Fruit fly (Drosophila melanogaster): ENCODE measurements around the gene Mst84B.

Gene Mst84B

DNA sequence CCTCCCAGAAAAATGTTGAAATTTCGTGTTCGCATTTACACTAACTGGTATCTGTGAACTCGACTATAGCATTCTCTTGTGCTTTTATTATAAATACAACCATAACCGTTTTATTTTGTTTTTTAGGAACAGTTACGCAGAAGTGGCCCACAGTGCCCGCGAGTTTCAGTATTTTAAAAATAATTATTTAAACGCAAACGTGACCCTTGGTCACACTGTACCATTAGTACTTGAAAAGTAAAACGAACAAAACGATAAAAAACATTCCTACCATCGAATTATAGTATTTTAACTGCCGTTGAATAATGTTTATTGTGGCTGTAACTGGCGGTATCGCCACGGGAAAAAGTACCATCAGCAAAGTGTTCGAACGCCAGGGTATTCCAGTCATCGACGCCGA, 20.0 kb downstream of the Mst84B start, which contains the start of gene Dpck (continued):
- TF ChIP-seq cg (GFP tag; optimal IDR thresholded peaks at IDR 0.05), result no peak
- TF ChIP-seq Dp (GFP tag; optimal IDR thresholded peaks at IDR 0.05), result peak; percentile 47
- TF ChIP-seq tap (tag; optimal IDR thresholded peaks at IDR 0.05), result no peak
- peak; percentile 80 for TF ChIP-seq Med (GFP tag)
- TF ChIP-seq luna (GFP tag; optimal IDR thresholded peaks at IDR 0.05), result no peak
- TF ChIP-seq CG3163 (GFP tag; optimal IDR thresholded peaks at IDR 0.05), result no peak
- TF ChIP-seq CG10979 (tag; optimal IDR thresholded peaks at IDR 0.05), result peak; percentile 23
- peak; percentile 33 for TF ChIP-seq grau (tag; optimal IDR thresholded peaks at IDR 0.05)
- TF ChIP-seq CG10267 (tag; optimal IDR thresholded peaks at IDR 0.05), result peak; percentile 48
- no peak for TF ChIP-seq Opbp (GFP tag; IDR thresholded peaks at IDR 0.05; ENCODE audit: partially characterized antibody)
- TF ChIP-seq ci (GFP tag; IDR thresholded peaks at IDR 0.05), result no peak
- TF ChIP-seq jing (GFP tag; optimal IDR thresholded peaks at IDR 0.05), result no peak
- peak; percentile 17 for TF ChIP-seq CG13894 (tag; optimal IDR thresholded peaks at IDR 0.05)
- TF ChIP-seq Ada2b (GFP tag; IDR thresholded peaks at IDR 0.05), result no peak
- TF ChIP-seq inv (GFP tag; IDR thresholded peaks at IDR 0.05; ENCODE audit: partially characterized antibody), result no peak
- TF ChIP-seq Fer1 (GFP tag; optimal IDR thresholded peaks at IDR 0.05), result peak; percentile 36
- TF ChIP-seq CG4707 (GFP tag; optimal IDR thresholded peaks at IDR 0.05), result peak; percentile 99
- TF ChIP-seq CG13424 (tag; optimal IDR thresholded peaks at IDR 0.05), result peak; percentile 30
- peak in 1 of 2 experiments; percentile 19 for TF ChIP-seq Hr51 (GFP tag; optimal IDR thresholded peaks at IDR 0.05)
- no peak for TF ChIP-seq Lpt (GFP tag; optimal IDR thresholded peaks at IDR 0.05)
- no peak for TF ChIP-seq CG2889 (GFP tag; IDR thresholded peaks at IDR 0.05)
- peak; percentile 34 for TF ChIP-seq CG8924 (tag; optimal IDR thresholded peaks at IDR 0.05)
- peak; percentile 51 for TF ChIP-seq CG1603 (tag; optimal IDR thresholded peaks at IDR 0.05)
- peak; percentile 64 for TF ChIP-seq CG4617 (GFP tag; optimal IDR thresholded peaks at IDR 0.05; ENCODE audit: borderline replicate concordance)
- peak; percentile 17 for TF ChIP-seq caup (GFP tag; optimal IDR thresholded peaks at IDR 0.05; ENCODE audit: severe bottlenecking)
- peak; percentile 47 for TF ChIP-seq sug (tag; optimal IDR thresholded peaks at IDR 0.05)
- no peak for TF ChIP-seq Rfx (GFP tag; IDR thresholded peaks at IDR 0.05)
- TF ChIP-seq Nf-YC (tag; optimal IDR thresholded peaks at IDR 0.05), result peak; percentile 28
- TF ChIP-seq CG10543 (GFP tag; optimal IDR thresholded peaks at IDR 0.05), result peak; percentile 21
- peak; percentile 10; the same call in 1 of the 2 replicates for TF ChIP-seq CG9932 (GFP tag; IDR thresholded peaks at IDR 0.05)
- TF ChIP-seq YL-1 (GFP tag; optimal IDR thresholded peaks at IDR 0.05), result peak; percentile 49
- no peak for TF ChIP-seq Bdp1 (GFP tag; optimal IDR thresholded peaks at IDR 0.05)
- TF ChIP-seq CG2712 (tag; optimal IDR thresholded peaks at IDR 0.05), result peak; percentile 29
- TF ChIP-seq CG34376 (GFP tag; optimal IDR thresholded peaks at IDR 0.05), result peak; percentile 52
- no peak for TF ChIP-seq CG2199 (GFP tag; IDR thresholded peaks at IDR 0.05)
- TF ChIP-seq phol (tag; optimal IDR thresholded peaks at IDR 0.05), result peak; percentile 41
- TF ChIP-seq Spps (tag; optimal IDR thresholded peaks at IDR 0.05), result no peak
- peak; percentile 13 for TF ChIP-seq unpg (GFP tag; optimal IDR thresholded peaks at IDR 0.05)
- no peak for TF ChIP-seq CG1024 (GFP tag; IDR thresholded peaks at IDR 0.05)
- TF ChIP-seq CG13296 (GFP tag; optimal IDR thresholded peaks at IDR 0.05), result peak; percentile 16
- TF ChIP-seq CG34224 (GFP tag; IDR thresholded peaks at IDR 0.05; ENCODE audit: partially characterized antibody), result no peak
- TF ChIP-seq gsb-n (tag; optimal IDR thresholded peaks at IDR 0.05), result no peak
- TF ChIP-seq Lim3 (GFP tag; IDR thresholded peaks at IDR 0.05), result no peak
- peak; percentile 3 for TF ChIP-seq CG18764 (GFP tag; optimal IDR thresholded peaks at IDR 0.05)
- TF ChIP-seq NC2β (GFP tag; optimal IDR thresholded peaks at IDR 0.05), result peak; percentile 42
- TF ChIP-seq Jarid2 (GFP tag; optimal IDR thresholded peaks at IDR 0.05), result no peak
- TF ChIP-seq CG9797 (GFP tag; optimal IDR thresholded peaks at IDR 0.05), result peak; percentile 76
- peak in 1 of 2 experiments; percentile 11 for TF ChIP-seq dpn (GFP tag; optimal IDR thresholded peaks at IDR 0.05)
- TF ChIP-seq CG11398 (GFP tag; optimal IDR thresholded peaks at IDR 0.05), result peak; percentile 28
- TF ChIP-seq CG2116 (GFP tag; optimal IDR thresholded peaks at IDR 0.05), result peak; percentile 19

Measured in whole organism, embryonic.